Worm (Caenorhabditis elegans) whole organism, early embryonic: Measurements from ENCODE around the gene ced-8.

ENCODE experiments used
- B0310.2 ChIP-seq: sonication (generic microtip); optimal IDR thresholded peaks from 2 replicates; lab custom pipeline; 2016; ENCODE audit warnings: mild to moderate bottlenecking, missing genetic modification characterization, missing compliant biosample characterization
- ama-1 ChIP-seq: fragments of 150-350 bp; optimal IDR thresholded peaks from 2 replicates; lab custom pipeline; 2014
- ets-7 ChIP-seq: sonication (generic microtip); optimal IDR thresholded peaks from 2 replicates; lab custom pipeline; 2016; ENCODE audit warnings: missing genotype, missing genetic modification characterization, missing compliant biosample characterization
- flt-1 ChIP-seq: fragments of 200-800 bp; sonication (Bioruptor generic); IDR thresholded peaks from 2 replicates; pipeline ENCODE4 v1.3.6; 2022; ENCODE audit warnings: missing genetic modification characterization, missing compliant biosample characterization
- hmg-4 ChIP-seq: fragments of 200-800 bp; sonication (Bioruptor generic); optimal IDR thresholded peaks from 2 replicates; lab custom pipeline; 2018; ENCODE audit warnings: mild to moderate bottlenecking, missing genetic modification characterization, missing compliant biosample characterization
- pes-1 ChIP-seq: fragments of 200-800 bp; sonication (Bioruptor generic); IDR thresholded peaks from 2 replicates; pipeline ENCODE4 v1.3.6; 2022; ENCODE audit warnings: missing genetic modification reagents, missing genetic modification characterization, missing compliant biosample characterization
- scrt-1 ChIP-seq: fragments of 200-800 bp; sonication (Bioruptor generic); IDR thresholded peaks from 2 replicates; pipeline ENCODE4 v1.3.6; 2022; ENCODE audit warnings: missing genetic modification characterization, missing compliant biosample characterization
- tbx-11 ChIP-seq: fragments of 200-800 bp; sonication (Bioruptor generic); IDR thresholded peaks from 2 replicates; pipeline ENCODE4 v1.3.6; 2022; ENCODE audit warnings: missing genetic modification characterization, missing compliant biosample characterization
- tbx-37 ChIP-seq: fragments of 200-800 bp; sonication (Bioruptor generic); conservative IDR thresholded peaks from 2 replicates; pipeline ENCODE4 v1.3.6; 2022; ENCODE audit warnings: missing genetic modification reagents, missing genetic modification characterization, missing compliant biosample characterization
- tra-4 ChIP-seq: sonication (generic microtip); optimal IDR thresholded peaks from 2 replicates; lab custom pipeline; 2017; ENCODE audit warnings: missing genetic modification characterization, missing compliant biosample characterization

ce11 chrX:8422020-8422419 lies 5.3 kb upstream of the ced-8 start, which contains the start of gene tag-123:
- TF ChIP-seq B0310.2 (tag; lab: Kevin White, UChicago) (no peak), ama-1 (lab: Kevin White, UChicago) (no peak), tbx-37 (GFP tag; lab: Robert Waterston, UW) (no peak), tra-4 (tag; lab: Kevin White, UChicago) (no peak), hmg-4 (GFP tag; lab: Kevin White, UChicago) (peak; percentile 41), scrt-1 (0 out of 2 replicates have a peak, but pooled peaks have one; percentile 27), flt-1 (GFP tag; lab: Robert Waterston, UW) (no peak), tbx-11 (GFP tag; lab: Robert Waterston, UW) (no peak), ets-7 (tag; lab: Kevin White, UChicago) (no peak), pes-1 (no peak)
